Worm (Caenorhabditis elegans): ENCODE measurements around the gene fbxa-107.

- no peak for TF ChIP-seq him-1 (tag; optimal IDR thresholded peaks at IDR 0.05)
- no peak for TF ChIP-seq dao-5 (tag; optimal IDR thresholded peaks at IDR 0.05)
Measured at ce11 chrV:18081857-18082256, 41.9 kb upstream of the fbxa-107 start, which contains the start of gene nova-1.
